Fruit fly (Drosophila melanogaster): ENCODE measurements around the gene Ge-1.
A peak's percentile ranks its signal among the peaks of the same experiment; 100 is the strongest.

Gene Ge-1

DNA sequence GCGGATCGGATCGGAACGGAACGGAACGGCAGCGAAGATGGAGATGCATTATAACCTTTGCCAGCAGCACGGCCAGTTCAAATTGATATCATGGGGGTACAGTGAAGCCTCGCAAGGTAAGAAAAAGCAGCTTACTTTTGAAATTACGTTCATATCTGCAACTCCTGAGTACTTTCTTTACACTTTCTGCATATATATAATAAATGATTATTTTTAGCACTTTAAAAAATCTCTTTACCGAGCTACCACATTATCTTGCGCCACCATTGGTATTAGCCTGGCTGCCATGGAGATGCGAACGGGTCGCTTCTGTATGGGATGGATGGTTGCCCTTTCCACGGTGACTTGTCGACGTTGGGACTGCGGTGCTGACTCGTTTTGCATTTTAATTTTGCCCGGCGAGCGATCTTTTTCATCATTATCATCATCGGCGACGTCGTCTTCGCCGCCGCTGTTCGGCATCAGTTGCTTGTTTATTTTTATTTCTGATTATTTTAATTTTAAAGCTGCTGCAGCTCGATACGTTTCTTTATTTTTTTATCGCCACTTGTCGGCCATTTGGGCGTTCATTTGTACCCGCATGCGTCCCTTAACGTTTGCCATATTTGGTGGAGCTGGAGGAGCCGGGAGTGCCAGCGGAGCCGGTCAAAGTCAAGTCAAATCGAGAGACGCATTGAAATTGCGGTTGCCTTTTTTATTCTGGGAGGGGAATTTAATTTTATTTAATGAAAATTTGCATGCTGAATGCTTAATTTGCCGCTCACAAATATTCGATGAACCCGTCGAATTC, 47.5 kb downstream of the Ge-1 start (continued):
- TF ChIP-seq CG6808 (GFP tag; optimal IDR thresholded peaks at IDR 0.05): peak; percentile 90
- peak; percentile 93 for TF ChIP-seq Eip75B (GFP tag; optimal IDR thresholded peaks at IDR 0.05)
- peak; percentile 6 for TF ChIP-seq dac (GFP tag; optimal IDR thresholded peaks at IDR 0.05)
- peak; percentile 91 for TF ChIP-seq Ets96B (tag; optimal IDR thresholded peaks at IDR 0.05)
- peak; percentile 62 for TF ChIP-seq Blimp-1 (GFP tag; optimal IDR thresholded peaks at IDR 0.05)
- peak; percentile 93 for TF ChIP-seq CG6792 (GFP tag; optimal IDR thresholded peaks at IDR 0.05)
- peak; percentile 84 for TF ChIP-seq vri (GFP tag; optimal IDR thresholded peaks at IDR 0.05)
- peak; percentile 88 for TF ChIP-seq achi (GFP tag; optimal IDR thresholded peaks at IDR 0.05)
- peak; percentile 88 for TF ChIP-seq CG11762 (GFP tag; optimal IDR thresholded peaks at IDR 0.05; ENCODE audit: insufficient read depth)
- peak; percentile 94 for TF ChIP-seq acj6 (GFP tag; optimal IDR thresholded peaks at IDR 0.05)

DNA sequence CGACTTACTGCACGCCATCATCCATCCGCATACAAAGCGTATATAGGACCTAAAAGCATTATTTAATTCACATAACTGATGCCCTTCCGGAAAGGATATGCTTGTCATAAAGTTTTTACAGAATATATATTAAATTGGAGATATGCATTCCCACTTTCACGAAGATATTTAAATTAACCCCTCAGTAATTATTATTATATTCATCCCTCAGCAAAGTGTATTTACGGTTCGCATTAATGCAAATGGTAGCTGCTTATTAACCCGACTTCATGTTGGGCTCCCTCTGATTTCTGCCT, 48.2 kb downstream of the Ge-1 start:
- peak; percentile 52 for TF ChIP-seq acj6 (GFP tag; optimal IDR thresholded peaks at IDR 0.05)
- no peak for TF ChIP-seq fd59A (GFP tag; optimal IDR thresholded peaks at IDR 0.05)
- TF ChIP-seq CG16779 (tag; optimal IDR thresholded peaks at IDR 0.05): peak; percentile 46
- no peak for TF ChIP-seq salr (GFP tag; optimal IDR thresholded peaks at IDR 0.05)
- peak; percentile 85 for TF ChIP-seq CG3032 (tag; optimal IDR thresholded peaks at IDR 0.05)
- TF ChIP-seq Eip78C (GFP tag): peak; percentile 83
- TF ChIP-seq CG8119 (GFP tag; IDR thresholded peaks at IDR 0.05): peak; percentile 49; the same call in 1 of the 3 replicates
- TF ChIP-seq Eip75B (GFP tag; optimal IDR thresholded peaks at IDR 0.05): no peak
- peak; percentile 13; the same call in 1 of the 2 replicates for TF ChIP-seq Gug (GFP tag; IDR thresholded peaks at IDR 0.05)
- TF ChIP-seq CG10669 (GFP tag; optimal IDR thresholded peaks at IDR 0.05): peak; percentile 70
- TF ChIP-seq CG31627 (GFP tag; optimal IDR thresholded peaks at IDR 0.05): no peak
- TF ChIP-seq CG15336 (GFP tag; IDR thresholded peaks at IDR 0.05): peak; percentile 34; the same call in 1 of the 2 replicates
- peak; percentile 62 for TF ChIP-seq CG9139 (GFP tag; optimal IDR thresholded peaks at IDR 0.05)
- peak; percentile 9 for TF ChIP-seq CG11762 (GFP tag; optimal IDR thresholded peaks at IDR 0.05; ENCODE audit: insufficient read depth)
- TF ChIP-seq CG1621 (tag; optimal IDR thresholded peaks at IDR 0.05): no peak
- peak; percentile 1 to 75 for TF ChIP-seq ss (GFP tag; optimal IDR thresholded peaks at IDR 0.05)
- TF ChIP-seq CG8319 (GFP tag; optimal IDR thresholded peaks at IDR 0.05): no peak
- TF ChIP-seq CG6163 (GFP tag; IDR thresholded peaks at IDR 0.05): peak; percentile 68
- TF ChIP-seq dsx (GFP tag; optimal IDR thresholded peaks at IDR 0.05; ENCODE audit: poor library complexity, severe bottlenecking): peak; percentile 80
- peak; percentile 31 for TF ChIP-seq Sox15 (GFP tag; optimal IDR thresholded peaks at IDR 0.05)
- TF ChIP-seq CG6792 (GFP tag; optimal IDR thresholded peaks at IDR 0.05): peak; percentile 19
- peak; percentile 31 for TF ChIP-seq CG3919 (GFP tag; optimal IDR thresholded peaks at IDR 0.05)
- TF ChIP-seq fd85E (GFP tag; optimal IDR thresholded peaks at IDR 0.05): no peak
- no peak for TF ChIP-seq CG7368 (GFP tag; optimal IDR thresholded peaks at IDR 0.05)
- no peak for TF ChIP-seq CG6276 (GFP tag; optimal IDR thresholded peaks at IDR 0.05)
- TF ChIP-seq lz (GFP tag; optimal IDR thresholded peaks at IDR 0.05): peak; percentile 15
- no peak for TF ChIP-seq Hr38 (GFP tag; optimal IDR thresholded peaks at IDR 0.05)
- no peak for TF ChIP-seq CG4318 (GFP tag; optimal IDR thresholded peaks at IDR 0.05)
- peak; percentile 46 for TF ChIP-seq CG11902 (GFP tag; optimal IDR thresholded peaks at IDR 0.05)
- TF ChIP-seq eg (GFP tag; IDR thresholded peaks at IDR 0.05): no peak
- peak; percentile 46 for TF ChIP-seq OdsH (GFP tag; optimal IDR thresholded peaks at IDR 0.05)
- TF ChIP-seq esn (GFP tag; optimal IDR thresholded peaks at IDR 0.05): peak; percentile 16
- no peak for TF ChIP-seq Sox102F (GFP tag; optimal IDR thresholded peaks at IDR 0.05)
- TF ChIP-seq CG6808 (GFP tag; optimal IDR thresholded peaks at IDR 0.05): peak; percentile 25
- TF ChIP-seq CG8632 (GFP tag; optimal IDR thresholded peaks at IDR 0.05): peak; percentile 80
- TF ChIP-seq CG34406 (GFP tag; optimal IDR thresholded peaks at IDR 0.05): peak; percentile 79
- peak; percentile 41 for TF ChIP-seq Blimp-1 (GFP tag; optimal IDR thresholded peaks at IDR 0.05)
- TF ChIP-seq CG32006 (GFP tag; optimal IDR thresholded peaks at IDR 0.05): peak; percentile 38
- TF ChIP-seq spab (GFP tag; optimal IDR thresholded peaks at IDR 0.05): peak; percentile 63
- TF ChIP-seq CG10631 (GFP tag; optimal IDR thresholded peaks at IDR 0.05): peak; percentile 76
- TF ChIP-seq topi (GFP tag; optimal IDR thresholded peaks at IDR 0.05): peak; percentile 26
- peak; percentile 84 for TF ChIP-seq Ets96B (tag; optimal IDR thresholded peaks at IDR 0.05)
- no peak for TF ChIP-seq Hr4 (GFP tag; optimal IDR thresholded peaks at IDR 0.05)
- TF ChIP-seq achi (GFP tag; optimal IDR thresholded peaks at IDR 0.05): peak; percentile 68

Data from whole organism, prepupa.